Fruit fly (Drosophila melanogaster) whole organism, pupa: ENCODE data around the gene PIG-S.

Experiments
- CG10348 ChIP-seq: fragments of 200-800 bp; sonication (Bioruptor generic); IDR thresholded peaks from 2 replicates; pipeline ENCODE4 v1.3.6; 2022; ENCODE audit warnings: missing biosample characterization, missing genetic modification characterization
- CG12605 ChIP-seq: fragments of 200-800 bp; sonication (Bioruptor generic); IDR thresholded peaks from 2 replicates; pipeline ENCODE4 v1.3.6; 2022; ENCODE audit warnings: missing biosample characterization, missing genetic modification characterization
- CG13204 ChIP-seq: fragments of 200-800 bp; sonication (Bioruptor generic); optimal IDR thresholded peaks from 2 replicates; lab custom pipeline; 2018; ENCODE audit warnings: missing biosample characterization, mild to moderate bottlenecking, missing genetic modification characterization, moderate library complexity
- CG14655 ChIP-seq: fragments of 200-800 bp; sonication (Bioruptor generic); optimal IDR thresholded peaks from 3 replicates; lab custom pipeline; 2017; ENCODE audit warnings: mild to moderate bottlenecking, missing biosample characterization, missing genetic modification reagents, missing genetic modification characterization
- CG15710 ChIP-seq: fragments of 200-800 bp; sonication (Bioruptor generic); optimal IDR thresholded peaks from 2 replicates; lab custom pipeline; 2018; ENCODE audit warnings: missing biosample characterization, mild to moderate bottlenecking, missing genetic modification characterization, moderate library complexity
- CG17806 ChIP-seq: fragments of 200-800 bp; sonication (Bioruptor generic); optimal IDR thresholded peaks from 2 replicates; lab custom pipeline; 2018; ENCODE audit warnings: missing biosample characterization, mild to moderate bottlenecking, missing genetic modification characterization, moderate library complexity
- CG32121 ChIP-seq: fragments of 200-800 bp; sonication (Bioruptor generic); IDR thresholded peaks from 2 replicates; pipeline ENCODE4 v1.3.6; 2022; ENCODE audit warnings: missing biosample characterization, missing genetic modification characterization
- CG34367 ChIP-seq: fragments of 200-800 bp; sonication (Bioruptor generic); optimal IDR thresholded peaks from 2 replicates; lab custom pipeline; 2018; ENCODE audit warnings: missing biosample characterization, mild to moderate bottlenecking, missing genetic modification characterization
- CG4496 ChIP-seq: fragments of 200-800 bp; sonication (Bioruptor generic); IDR thresholded peaks from 3 replicates; pipeline ENCODE4 v1.3.6; 2022; ENCODE audit warnings: missing biosample characterization, missing genetic modification characterization
- CG8159 ChIP-seq: fragments of 200-800 bp; sonication (Bioruptor generic); optimal IDR thresholded peaks from 3 replicates; lab custom pipeline; 2018; ENCODE audit warnings: missing biosample characterization, mild to moderate bottlenecking, missing genetic modification characterization, moderate library complexity
- CG8301 ChIP-seq: fragments of 200-800 bp; sonication (Bioruptor generic); optimal IDR thresholded peaks from 2 replicates; lab custom pipeline; 2018; ENCODE audit warnings: missing biosample characterization, mild to moderate bottlenecking, missing genetic modification characterization
- CG9948 ChIP-seq: fragments of 200-800 bp; sonication (Bioruptor generic); optimal IDR thresholded peaks from 2 replicates; lab custom pipeline; 2018; ENCODE audit warnings: missing biosample characterization, mild to moderate bottlenecking, missing genetic modification characterization, moderate library complexity
- D1 ChIP-seq: fragments of 200-800 bp; sonication (Bioruptor generic); optimal IDR thresholded peaks from 2 replicates; lab custom pipeline; 2018; ENCODE audit warnings: missing biosample characterization, mild to moderate bottlenecking, missing genetic modification characterization, moderate library complexity
- EcR ChIP-seq: fragments of 200-800 bp; sonication (Bioruptor generic); optimal IDR thresholded peaks from 3 replicates; lab custom pipeline; 2019; ENCODE audit warnings: missing biosample characterization, missing genetic modification characterization, mild to moderate bottlenecking, moderate library complexity, missing genetic modification reagents
- Ets98B ChIP-seq: fragments of 200-800 bp; sonication (Bioruptor generic); IDR thresholded peaks from 2 replicates; pipeline ENCODE4 v1.3.6; 2022; ENCODE audit warnings: missing biosample characterization, missing genetic modification characterization
- Pif1A ChIP-seq: fragments of 200-800 bp; sonication (Bioruptor generic); optimal IDR thresholded peaks from 3 replicates; lab custom pipeline; 2016; ENCODE audit warnings: missing biosample characterization, missing genetic modification characterization
- Pif1B ChIP-seq: fragments of 200-800 bp; sonication (Bioruptor generic); optimal IDR thresholded peaks from 3 replicates; lab custom pipeline; 2016; ENCODE audit warnings: missing biosample characterization, missing genetic modification characterization
- Snoo ChIP-seq: fragments of 200-800 bp; sonication (Bioruptor generic); optimal IDR thresholded peaks from 3 replicates; lab custom pipeline; 2017; ENCODE audit warnings: missing biosample characterization, mild to moderate bottlenecking, missing genetic modification characterization, inconsistent platforms
- fd96Ca ChIP-seq: fragments of 200-800 bp; sonication (Bioruptor generic); IDR thresholded peaks from 3 replicates; pipeline ENCODE4 v1.3.6; 2022; ENCODE audit warnings: missing biosample characterization, missing genetic modification characterization
- gl ChIP-seq: fragments of 200-800 bp; sonication (Bioruptor generic); optimal IDR thresholded peaks from 2 replicates; lab custom pipeline; 2018; ENCODE audit warnings: missing biosample characterization, mild to moderate bottlenecking, missing genetic modification characterization
- rn ChIP-seq: fragments of 200-800 bp; sonication (Bioruptor generic); IDR thresholded peaks from 2 replicates; pipeline ENCODE4 v1.3.6; 2022; ENCODE audit warnings: missing biosample characterization, missing genetic modification characterization

PIG-S gene

dm6 chr3R:24890217-24890616 is 27.4 kb downstream of the PIG-S start:
- TF ChIP-seq CG8301 (no peak), CG34367 (tag; lab: Kevin White, UChicago) (no peak), CG9948 (tag; lab: Kevin White, UChicago) (no peak), rn (GFP tag; lab: Robert Waterston, UW) (no peak), CG32121 (GFP tag; lab: Robert Waterston, UW) (no peak), CG12605 (no peak), CG13204 (GFP tag; lab: Kevin White, UChicago) (no peak), D1 (tag; lab: Kevin White, UChicago) (no peak), CG8159 (tag; lab: Kevin White, UChicago) (no peak), CG4496 (GFP tag; lab: Robert Waterston, UW) (no peak)

dm6 chr3R:24889303-24889892 is 28.3 kb downstream of the PIG-S start:
- TF ChIP-seq Ets98B (GFP tag; lab: Robert Waterston, UW) (no peak), EcR (GFP tag; lab: Kevin White, UChicago) (peak; percentile 89), fd96Ca (GFP tag; lab: Robert Waterston, UW) (0 out of 3 replicates have a peak, but pooled peaks have one; percentile 26), Pif1A (GFP tag; lab: Kevin White, UChicago) (no peak)

- TF ChIP-seq CG4496 (GFP tag; lab: Robert Waterston, UW) (no peak), CG14655 (GFP tag; lab: Kevin White, UChicago) (no peak), fd96Ca (GFP tag; lab: Robert Waterston, UW) (no peak), Pif1B (GFP tag; lab: Kevin White, UChicago) (no peak), EcR (GFP tag; lab: Kevin White, UChicago) (no peak), CG13204 (GFP tag; lab: Kevin White, UChicago) (no peak), CG15710 (tag; lab: Kevin White, UChicago) (no peak), CG32121 (GFP tag; lab: Robert Waterston, UW) (no peak), D1 (tag; lab: Kevin White, UChicago) (no peak), Pif1A (GFP tag; lab: Kevin White, UChicago) (no peak), Snoo (tag; lab: Kevin White, UChicago) (no peak), CG9948 (tag; lab: Kevin White, UChicago) (no peak), rn (GFP tag; lab: Robert Waterston, UW) (no peak), CG8159 (tag; lab: Kevin White, UChicago) (no peak)
These were observed 29.2 kb downstream of the PIG-S start for dm6 chr3R:24888418-24888817.

- TF ChIP-seq Pif1A (GFP tag; lab: Kevin White, UChicago) (peak; percentile 51), CG8301 (peak; percentile 54), CG15710 (tag; lab: Kevin White, UChicago) (no peak), CG12605 (0 out of 2 replicates have a peak, but pooled peaks have one; percentile 7), CG4496 (GFP tag; lab: Robert Waterston, UW) (peak; percentile 49; the same call in 1 of the 3 replicates), gl (tag; lab: Kevin White, UChicago) (no peak), Ets98B (GFP tag; lab: Robert Waterston, UW) (0 out of 2 replicates have a peak, but pooled peaks have one; percentile 28)
- TF ChIP-seq, all 21 proteins: peak for 5
These were observed 31.2 kb downstream of the PIG-S start for dm6 chr3R:24886470-24886869.

dm6 chr3R:24878655-24879054 is 39.0 kb downstream of the PIG-S start:
- no peak for TF ChIP-seq rn (GFP tag; lab: Robert Waterston, UW)
- TF ChIP-seq EcR (GFP tag; lab: Kevin White, UChicago) = peak; percentile 84
- TF ChIP-seq CG10348 (GFP tag; lab: Robert Waterston, UW) = no peak

dm6 chr3R:24876843-24877457 is 40.7 kb downstream of the PIG-S start, which contains the start of the genes CG11089 and CG31381:
Gene CG11089 (plus strand): TSS chr3R:24877045.
Gene CG31381 (plus strand): TSS chr3R:24877045.
- TF ChIP-seq Pif1A (GFP tag; lab: Kevin White, UChicago) (no peak), CG17806 (tag; lab: Kevin White, UChicago) (peak; percentile 13)
